Fruit fly (Drosophila melanogaster) whole organism, embryonic: ENCODE measurements around the gene fred.

Experiments used
- Blimp-1 ChIP-seq: fragments of 200-800 bp; sonication (Bioruptor generic); optimal IDR thresholded peaks from 3 replicates; lab custom pipeline; 2018; ENCODE audit warnings: missing biosample characterization, missing genetic modification characterization, mild to moderate bottlenecking, moderate library complexity, missing genetic modification reagents
- CG10366 ChIP-seq: fragments of 200-800 bp; sonication (Bioruptor generic); IDR thresholded peaks from 2 replicates; pipeline ENCODE4 v1.3.6; 2022; ENCODE audit warnings: missing biosample characterization, missing genetic modification characterization
- CG12219 ChIP-seq: fragments of 200-800 bp; sonication (Bioruptor generic); optimal IDR thresholded peaks from 3 replicates; lab custom pipeline; 2018; ENCODE audit warnings: missing biosample characterization, mild to moderate bottlenecking, missing genetic modification characterization
- CG1647 ChIP-seq: fragments of 200-800 bp; sonication (Bioruptor generic); optimal IDR thresholded peaks from 3 replicates; lab custom pipeline; 2016; ENCODE audit warnings: missing biosample characterization, missing genetic modification characterization
- CG16815 ChIP-seq: fragments of 200-800 bp; sonication (Bioruptor generic); optimal IDR thresholded peaks from 3 replicates; lab custom pipeline; 2017; ENCODE audit warnings: missing biosample characterization, mild to moderate bottlenecking, missing genetic modification characterization
- CG17568 ChIP-seq: fragments of 200-800 bp; sonication (Bioruptor generic); optimal IDR thresholded peaks from 2 replicates; lab custom pipeline; 2018; ENCODE audit warnings: missing biosample characterization, mild to moderate bottlenecking, missing genetic modification characterization, moderate library complexity
- CG17612 ChIP-seq: fragments of 200-800 bp; sonication (Bioruptor generic); IDR thresholded peaks from 2 replicates; pipeline ENCODE4 v1.3.6; 2022; ENCODE audit warnings: missing biosample characterization, missing genetic modification characterization
- CG18599 ChIP-seq: fragments of 200-800 bp; sonication (Bioruptor generic); optimal IDR thresholded peaks from 3 replicates; lab custom pipeline; 2017; ENCODE audit warnings: missing biosample characterization, missing genetic modification characterization, mild to moderate bottlenecking, moderate library complexity, missing genetic modification reagents
- CG32772 ChIP-seq: fragments of 200-800 bp; sonication (Bioruptor generic); IDR thresholded peaks from 2 replicates; pipeline ENCODE4 v1.3.6; 2022; ENCODE audit warnings: missing biosample characterization, missing genetic modification characterization
- CG34376 ChIP-seq: fragments of 200-800 bp; sonication (Bioruptor generic); optimal IDR thresholded peaks from 2 replicates; lab custom pipeline; 2018; ENCODE audit warnings: missing biosample characterization, mild to moderate bottlenecking, missing genetic modification characterization
- CG3726 ChIP-seq: fragments of 200-800 bp; sonication (Bioruptor generic); IDR thresholded peaks from 3 replicates; pipeline ENCODE4, ENCODE4 v1.3.6; 2022; ENCODE audit warnings: missing biosample characterization, missing genetic modification characterization
- CG3838 ChIP-seq: fragments of 200-800 bp; sonication (Bioruptor generic); optimal IDR thresholded peaks from 3 replicates; lab custom pipeline; 2016; ENCODE audit warnings: missing biosample characterization, missing genetic modification characterization
- CG43689 ChIP-seq: fragments of 200-800 bp; sonication (Bioruptor generic); IDR thresholded peaks from 2 replicates; pipeline ENCODE4 v1.3.6; 2022; ENCODE audit warnings: missing biosample characterization, missing genetic modification characterization
- CG4730 ChIP-seq: fragments of 200-800 bp; sonication (Bioruptor generic); IDR thresholded peaks from 2 replicates; pipeline ENCODE4 v1.3.6; 2022; ENCODE audit warnings: missing biosample characterization, missing genetic modification characterization
- CG6689 ChIP-seq: fragments of 200-800 bp; sonication (Bioruptor generic); IDR thresholded peaks from 2 replicates; pipeline ENCODE4 v1.3.6; 2022; ENCODE audit warnings: missing biosample characterization, missing genetic modification characterization
- CG6813 ChIP-seq: fragments of 200-800 bp; sonication (Bioruptor generic); optimal IDR thresholded peaks from 2 replicates; lab custom pipeline; 2017; ENCODE audit warnings: missing biosample characterization, missing genetic modification characterization, mild to moderate bottlenecking, moderate library complexity, missing genetic modification reagents
- CG7556 ChIP-seq: fragments of 200-800 bp; sonication (Bioruptor generic); optimal IDR thresholded peaks from 2 replicates; lab custom pipeline; 2017; ENCODE audit warnings: missing biosample characterization, mild to moderate bottlenecking, missing genetic modification characterization
- CG8478 ChIP-seq: fragments of >200 bp; optimal IDR thresholded peaks from 2 replicates; lab custom pipeline; 2018
- CG9817 ChIP-seq: fragments of 200-800 bp; sonication (Bioruptor generic); optimal IDR thresholded peaks from 2 replicates; lab custom pipeline; 2018; ENCODE audit warnings: missing biosample characterization, mild to moderate bottlenecking, missing genetic modification characterization, moderate library complexity
- Dll ChIP-seq: fragments of 200-800 bp; sonication (Bioruptor generic); IDR thresholded peaks from 4 replicates; pipeline ENCODE4 v1.3.6; 2022; ENCODE audit warnings: missing biosample characterization, missing genetic modification characterization; ENCODE audit not compliant: partially characterized antibody
- ERR ChIP-seq: fragments of 200-800 bp; sonication (Bioruptor generic); optimal IDR thresholded peaks from 2 replicates; lab custom pipeline; 2016; ENCODE audit warnings: missing biosample characterization, missing genetic modification characterization
- Fer3 ChIP-seq: fragments of 200-800 bp; sonication (Bioruptor generic); optimal IDR thresholded peaks from 2 replicates; lab custom pipeline; 2018; ENCODE audit warnings: missing biosample characterization, mild to moderate bottlenecking, missing genetic modification characterization, moderate library complexity
- HLHmδ ChIP-seq: fragments of 200-800 bp; sonication (Bioruptor generic); optimal IDR thresholded peaks from 2 replicates; lab custom pipeline; 2018; ENCODE audit warnings: missing biosample characterization, mild to moderate bottlenecking, missing genetic modification characterization, moderate library complexity
- Kr ChIP-seq: fragments of 200-800 bp; sonication (Bioruptor generic); optimal IDR thresholded peaks from 2 replicates; lab custom pipeline; 2017; ENCODE audit warnings: missing biosample characterization, mild to moderate bottlenecking, missing genetic modification characterization
- Max ChIP-seq: fragments of 200-800 bp; sonication (Bioruptor generic); optimal IDR thresholded peaks from 2 replicates; lab custom pipeline; 2016; ENCODE audit warnings: missing biosample characterization, mild to moderate bottlenecking, missing genetic modification characterization
- Oaz ChIP-seq: fragments of 200-800 bp; sonication (Bioruptor generic); IDR thresholded peaks from 2 replicates; pipeline ENCODE4 v1.3.6; 2022; ENCODE audit warnings: missing biosample characterization, missing genetic modification characterization
- PHDP ChIP-seq: fragments of 200-800 bp; sonication (Bioruptor generic); optimal IDR thresholded peaks from 3 replicates; lab custom pipeline; 2018; ENCODE audit warnings: missing biosample characterization, mild to moderate bottlenecking, missing genetic modification characterization, moderate library complexity
- Poxn ChIP-seq: fragments of 200-800 bp; sonication (Bioruptor generic); IDR thresholded peaks from 2 replicates; pipeline ENCODE4 v1.3.6; 2022; ENCODE audit warnings: missing biosample characterization, missing genetic modification characterization
- Rfx ChIP-seq: fragments of 200-800 bp; sonication (Bioruptor generic); IDR thresholded peaks from 2 replicates; pipeline ENCODE4 v1.3.6; 2022; ENCODE audit warnings: missing biosample characterization, missing genetic modification characterization
- Usf ChIP-seq: fragments of 200-800 bp; sonication (Bioruptor generic); optimal IDR thresholded peaks from 2 replicates; lab custom pipeline; 2017; ENCODE audit warnings: missing genotype, missing biosample characterization, missing genetic modification characterization
- ara ChIP-seq: fragments of 200-800 bp; sonication (Bioruptor generic); IDR thresholded peaks from 2 replicates; pipeline ENCODE4 v1.3.6; 2022; ENCODE audit warnings: missing biosample characterization, missing genetic modification characterization
- bcd ChIP-seq: fragments of 200-800 bp; sonication (Bioruptor generic); optimal IDR thresholded peaks from 2 replicates; lab custom pipeline; 2017; ENCODE audit warnings: missing biosample characterization, mild to moderate bottlenecking, missing genetic modification characterization
- bigmax ChIP-seq: fragments of 200-800 bp; sonication (Bioruptor generic); optimal IDR thresholded peaks from 2 replicates; lab custom pipeline; 2018; ENCODE audit warnings: missing biosample characterization, mild to moderate bottlenecking, missing genetic modification characterization
- cato ChIP-seq: fragments of 200-800 bp; sonication (Bioruptor generic); optimal IDR thresholded peaks from 2 replicates; lab custom pipeline; 2016; ENCODE audit warnings: missing biosample characterization, missing genetic modification characterization, borderline replicate concordance
- chif ChIP-seq, 2 experiments: fragments of 200-800 bp; sonication (Bioruptor generic); optimal IDR thresholded peaks; 3 replicates each; lab custom pipeline; 2016; ENCODE audit warnings: missing biosample characterization in 2 of 2, missing genetic modification characterization in 2 of 2
- corto ChIP-seq: fragments of 200-800 bp; sonication (Bioruptor generic); optimal IDR thresholded peaks from 2 replicates; lab custom pipeline; 2016; ENCODE audit warnings: missing biosample characterization, mild to moderate bottlenecking, missing genetic modification characterization, moderate library complexity
- fd102C ChIP-seq: fragments of 200-800 bp; sonication (Bioruptor generic); optimal IDR thresholded peaks from 2 replicates; lab custom pipeline; 2018; ENCODE audit warnings: missing biosample characterization, mild to moderate bottlenecking, missing genetic modification characterization, moderate library complexity
- grau ChIP-seq: fragments of 200-800 bp; optimal IDR thresholded peaks from 3 replicates; lab custom pipeline; 2019; ENCODE audit warnings: missing biosample characterization, mild to moderate bottlenecking, missing genetic modification characterization, moderate library complexity
- hb ChIP-seq: fragments of 200-800 bp; sonication (Bioruptor generic); IDR thresholded peaks from 3 replicates; pipeline ENCODE4 v1.3.6; 2022; ENCODE audit warnings: missing biosample characterization, missing genetic modification characterization; ENCODE audit not compliant: partially characterized antibody
- her ChIP-seq: fragments of 200-800 bp; sonication (Bioruptor generic); optimal IDR thresholded peaks from 2 replicates; lab custom pipeline; 2016; ENCODE audit warnings: missing biosample characterization, missing genetic modification characterization
- jing ChIP-seq: fragments of 200-800 bp; sonication (Bioruptor generic); optimal IDR thresholded peaks from 2 replicates; lab custom pipeline; 2018; ENCODE audit warnings: missing biosample characterization, mild to moderate bottlenecking, missing genetic modification characterization
- kay ChIP-seq: fragments of 200-800 bp; sonication (Bioruptor generic); optimal IDR thresholded peaks from 2 replicates; lab custom pipeline; 2016; ENCODE audit warnings: missing biosample characterization, missing genetic modification characterization
- nerfin-2 ChIP-seq: fragments of 200-800 bp; sonication (Bioruptor generic); IDR thresholded peaks from 2 replicates; pipeline ENCODE4 v1.3.6; 2022; ENCODE audit warnings: missing biosample characterization, missing genetic modification characterization; ENCODE audit not compliant: partially characterized antibody
- phol ChIP-seq: fragments of 200-800 bp; sonication (Bioruptor generic); optimal IDR thresholded peaks from 3 replicates; lab custom pipeline; 2018; ENCODE audit warnings: missing biosample characterization, mild to moderate bottlenecking, missing genetic modification characterization, moderate library complexity
- sc ChIP-seq, 3 experiments: fragments of >200 bp in 2 of 3; fragments of 200-800 bp in 1 of 3; sonication (Bioruptor generic) in 1 of 3; optimal IDR thresholded peaks; 2 replicates in 2 of 3; 3 replicates in 1 of 3; lab custom pipeline; 2017; ENCODE audit warnings: mild to moderate bottlenecking in 1 of 3, missing biosample characterization in 1 of 3, missing genetic modification characterization in 1 of 3, missing genetic modification reagents in 1 of 3
- sens-2 ChIP-seq: fragments of 200-800 bp; sonication (Bioruptor generic); IDR thresholded peaks from 2 replicates; pipeline ENCODE4 v1.3.6; 2022; ENCODE audit warnings: missing biosample characterization, missing genetic modification characterization
- shn ChIP-seq: fragments of 200-800 bp; sonication (Bioruptor generic); optimal IDR thresholded peaks from 3 replicates; lab custom pipeline; 2016; ENCODE audit warnings: missing biosample characterization, missing genetic modification characterization
- slp2 ChIP-seq: fragments of 200-800 bp; sonication (Bioruptor generic); optimal IDR thresholded peaks from 2 replicates; lab custom pipeline; 2016; ENCODE audit warnings: missing biosample characterization, missing genetic modification characterization
- twi ChIP-seq: fragments of 200-800 bp; optimal IDR thresholded peaks from 2 replicates; lab custom pipeline; 2019; ENCODE audit warnings: missing biosample characterization, mild to moderate bottlenecking, missing genetic modification characterization, moderate library complexity
- usp ChIP-seq: fragments of >200 bp; optimal IDR thresholded peaks from 2 replicates; lab custom pipeline; 2017; ENCODE audit warnings: missing biosample characterization, missing genetic modification characterization
- z ChIP-seq: fragments of 200-800 bp; sonication (Bioruptor generic); IDR thresholded peaks from 3 replicates; pipeline ENCODE4 v1.3.6; 2022; ENCODE audit warnings: missing biosample characterization, missing genetic modification characterization

The fred gene

dm6 chr2L:3861388-3861787, 130.1 kb downstream of the fred start (continued):
- TF ChIP-seq bcd (GFP tag; lab: Kevin White, UChicago), result no peak
- TF ChIP-seq Usf (GFP tag; lab: Kevin White, UChicago), result peak; percentile 11
- TF ChIP-seq CG8478, result no peak
- no peak for TF ChIP-seq HLHmδ (GFP tag; lab: Kevin White, UChicago)
- peak; percentile 65 for TF ChIP-seq CG16815
- no peak for TF ChIP-seq Max (GFP tag; lab: Kevin White, UChicago)
- TF ChIP-seq phol (tag; lab: Kevin White, UChicago), result peak; percentile 52
- TF ChIP-seq ERR, result no peak
- no peak for TF ChIP-seq z (GFP tag; lab: Robert Waterston, UW)
- no peak for TF ChIP-seq CG9817 (tag; lab: Kevin White, UChicago)
- peak; percentile 38 for TF ChIP-seq grau
- no peak for TF ChIP-seq CG4730 (GFP tag; lab: Robert Waterston, UW)
- no peak for TF ChIP-seq CG34376
- TF ChIP-seq Fer3 (tag; lab: Kevin White, UChicago), result no peak
- peak; percentile 33 for TF ChIP-seq CG6813
- TF ChIP-seq slp2 (GFP tag; lab: Kevin White, UChicago), result peak; percentile 5
- no peak for TF ChIP-seq hb
- no peak for TF ChIP-seq sc (optimal IDR thresholded peaks at IDR 0.05; lab: Kevin White, UChicago)
- TF ChIP-seq sc (GFP tag; optimal IDR thresholded peaks at IDR 0.05; lab: Kevin White, UChicago), result no peak
- TF ChIP-seq fd102C, result peak; percentile 89
- TF ChIP-seq Poxn, result no peak
- TF ChIP-seq CG6689, result peak; percentile 42; the same call in 1 of the 2 replicates
- no peak for TF ChIP-seq kay (GFP tag; lab: Kevin White, UChicago)
- no peak for TF ChIP-seq CG32772
- TF ChIP-seq Rfx (GFP tag; lab: Robert Waterston, UW), result no peak
- no peak for TF ChIP-seq Oaz
- no peak for TF ChIP-seq usp (GFP tag; lab: Kevin White, UChicago)
- TF ChIP-seq nerfin-2, result no peak
- no peak for TF ChIP-seq CG17612 (GFP tag; lab: Robert Waterston, UW)
- peak; percentile 28 to 78 for TF ChIP-seq chif (GFP tag; optimal IDR thresholded peaks at IDR 0.05; lab: Kevin White, UChicago)
- no peak for TF ChIP-seq shn (GFP tag; lab: Kevin White, UChicago)
- 0 out of 2 replicates have a peak, but pooled peaks have one; percentile 33 for TF ChIP-seq sens-2 (GFP tag; lab: Robert Waterston, UW)
- TF ChIP-seq Dll (GFP tag; lab: Robert Waterston, UW), result no peak
- TF ChIP-seq CG43689 (GFP tag; lab: Robert Waterston, UW), result no peak
- no peak for TF ChIP-seq Blimp-1 (GFP tag; lab: Kevin White, UChicago)
- TF ChIP-seq CG7556 (GFP tag; lab: Kevin White, UChicago), result peak; percentile 23
- no peak for TF ChIP-seq CG18599
- TF ChIP-seq Kr (GFP tag; lab: Kevin White, UChicago), result no peak
- no peak for TF ChIP-seq her (GFP tag; lab: Kevin White, UChicago)
- TF ChIP-seq PHDP, result no peak
- TF ChIP-seq CG3726 (GFP tag; lab: Robert Waterston, UW), result no peak
- TF ChIP-seq CG1647, result no peak
- TF ChIP-seq CG12219, result no peak
- TF ChIP-seq CG3838 (GFP tag; lab: Kevin White, UChicago), result no peak
- TF ChIP-seq ara (GFP tag; lab: Robert Waterston, UW), result peak; percentile 71; the same call in 1 of the 2 replicates
- no peak for TF ChIP-seq bigmax (GFP tag; lab: Kevin White, UChicago)
- no peak for TF ChIP-seq CG17568 (GFP tag; lab: Kevin White, UChicago)
- TF ChIP-seq twi (tag; lab: Kevin White, UChicago), result peak; percentile 34
- no peak for TF ChIP-seq jing
- no peak for TF ChIP-seq cato (GFP tag; lab: Kevin White, UChicago)
- no peak for TF ChIP-seq corto (GFP tag; lab: Kevin White, UChicago)
- TF ChIP-seq CG10366 (GFP tag; lab: Robert Waterston, UW), result no peak
